Worm (Caenorhabditis elegans) whole organism, midembryonic: ENCODE data around the gene tmem-24.

Experiments used
- flt-1 ChIP-seq: fragments of 200-800 bp; sonication (Bioruptor generic); IDR thresholded peaks from 2 replicates; pipeline ENCODE4 v1.3.6; 2022; ENCODE audit warnings: missing genetic modification characterization, missing compliant biosample characterization
- ref-1 ChIP-seq: fragments of 200-800 bp; sonication (Bioruptor generic); conservative IDR thresholded peaks from 2 replicates; pipeline ENCODE4 v1.3.6; 2022; ENCODE audit warnings: missing genetic modification reagents, missing genetic modification characterization, missing compliant biosample characterization
- tab-1 ChIP-seq: fragments of 200-800 bp; sonication (Bioruptor generic); IDR thresholded peaks from 2 replicates; pipeline ENCODE4 v1.3.6; 2022; ENCODE audit warnings: missing genetic modification characterization, missing compliant biosample characterization
- ztf-29 ChIP-seq: fragments of 200-800 bp; sonication (Bioruptor generic); IDR thresholded peaks from 2 replicates; pipeline ENCODE4 v1.3.6; 2022; ENCODE audit warnings: missing genetic modification reagents, missing genetic modification characterization, missing compliant biosample characterization

- TF ChIP-seq flt-1 (GFP tag; lab: Robert Waterston, UW) (no peak), tab-1 (GFP tag; lab: Robert Waterston, UW) (no peak), ztf-29 (GFP tag; lab: Robert Waterston, UW) (no peak), ref-1 (GFP tag; lab: Robert Waterston, UW) (no peak)
Observed at ce11 chrX:3610442-3610841, 34.3 kb downstream of the tmem-24 start.
